Worm (Caenorhabditis elegans): ENCODE measurements around the gene ZK643.5.

Gene ZK643.5

ce11 chrIII:8983135-8983534 lies 27.1 kb upstream of the ZK643.5 start:
- no peak for TF ChIP-seq ham-2 (GFP tag; optimal IDR thresholded peaks at IDR 0.05)
- no peak for TF ChIP-seq drap-1 (GFP tag; optimal IDR thresholded peaks at IDR 0.05)
- TF ChIP-seq nhr-28 (tag; optimal IDR thresholded peaks at IDR 0.05) = no peak
- TF ChIP-seq pha-4 (tag; optimal IDR thresholded peaks at IDR 0.05) = no peak
- no peak for TF ChIP-seq mab-5 (tag; optimal IDR thresholded peaks at IDR 0.05)
- no peak for TF ChIP-seq mep-1 (tag; optimal IDR thresholded peaks at IDR 0.05)
- no peak for TF ChIP-seq ceh-43 (GFP tag; optimal IDR thresholded peaks at IDR 0.05)
- no peak for TF ChIP-seq ztf-11 (tag; optimal IDR thresholded peaks at IDR 0.05)
- TF ChIP-seq bed-3 (GFP tag; optimal IDR thresholded peaks at IDR 0.05) = no peak
- TF ChIP-seq cnd-1 (tag; optimal IDR thresholded peaks at IDR 0.05) = no peak
- TF ChIP-seq unc-39 (tag; optimal IDR thresholded peaks at IDR 0.05) = no peak
- no peak for TF ChIP-seq M03D4.4 (tag; optimal IDR thresholded peaks at IDR 0.05)
- no peak for TF ChIP-seq snpc-4 (tag; optimal IDR thresholded peaks at IDR 0.05)
- TF ChIP-seq sem-2 (GFP tag; optimal IDR thresholded peaks at IDR 0.05) = no peak
- no peak for TF ChIP-seq mls-2 (tag; optimal IDR thresholded peaks at IDR 0.05)

- TF ChIP-seq lsy-2 (tag; optimal IDR thresholded peaks at IDR 0.05) = peak; percentile 29
- TF ChIP-seq lin-32 (GFP tag; optimal IDR thresholded peaks at IDR 0.05) = no peak
- TF ChIP-seq ces-1 (GFP tag; optimal IDR thresholded peaks at IDR 0.05) = peak; percentile 97
Measured at ce11 chrIII:8981847-8982479, 26.0 kb upstream of the ZK643.5 start, which contains the start of gene pde-2. Gene pde-2 (minus strand): TSS chrIII:8981897.

- TF ChIP-seq elt-1 (tag; optimal IDR thresholded peaks at IDR 0.05; ENCODE audit: borderline replicate concordance, insufficient read depth) (no peak), sem-2 (GFP tag; optimal IDR thresholded peaks at IDR 0.05) (no peak), ceh-83 (GFP tag; optimal IDR thresholded peaks at IDR 0.05) (no peak), flh-1 (GFP tag; optimal IDR thresholded peaks at IDR 0.05) (no peak), mls-2 (tag; optimal IDR thresholded peaks at IDR 0.05) (no peak), nhr-237 (tag; optimal IDR thresholded peaks at IDR 0.05) (no peak), ceh-39 (tag; optimal IDR thresholded peaks at IDR 0.05) (no peak), unc-120 (tag; optimal IDR thresholded peaks at IDR 0.05; ENCODE audit: poor library complexity, severe bottlenecking) (no peak), nhr-12 (tag; optimal IDR thresholded peaks at IDR 0.05) (no peak), hlh-1 (tag; optimal IDR thresholded peaks at IDR 0.05) (no peak)
Measured at ce11 chrIII:8980892-8981291, 24.9 kb upstream of the ZK643.5 start.

- no peak for TF ChIP-seq lin-13 (tag; optimal IDR thresholded peaks at IDR 0.05)
- TF ChIP-seq unc-39 (tag; optimal IDR thresholded peaks at IDR 0.05) = no peak
- no peak for TF ChIP-seq lin-32 (GFP tag; optimal IDR thresholded peaks at IDR 0.05)
- TF ChIP-seq bed-3 (GFP tag; optimal IDR thresholded peaks at IDR 0.05) = no peak
- no peak for TF ChIP-seq cnd-1 (tag; optimal IDR thresholded peaks at IDR 0.05)
- no peak for TF ChIP-seq nhr-28 (tag; optimal IDR thresholded peaks at IDR 0.05)
- TF ChIP-seq snpc-4 (tag; optimal IDR thresholded peaks at IDR 0.05) = no peak
- no peak for TF ChIP-seq nhr-76 (tag; optimal IDR thresholded peaks at IDR 0.05)
- TF ChIP-seq mab-5 (tag; optimal IDR thresholded peaks at IDR 0.05) = no peak
- no peak for TF ChIP-seq ces-1 (GFP tag; optimal IDR thresholded peaks at IDR 0.05)
- TF ChIP-seq lsy-2 (tag; optimal IDR thresholded peaks at IDR 0.05) = no peak
- TF ChIP-seq sptf-1 (tag; optimal IDR thresholded peaks at IDR 0.05) = no peak
- TF ChIP-seq ceh-43 (GFP tag; optimal IDR thresholded peaks at IDR 0.05) = no peak
- no peak for TF ChIP-seq mls-2 (tag; optimal IDR thresholded peaks at IDR 0.05)
- TF ChIP-seq ham-2 (GFP tag; optimal IDR thresholded peaks at IDR 0.05) = no peak
- TF ChIP-seq elt-3 (tag; optimal IDR thresholded peaks at IDR 0.05) = no peak
Measured at ce11 chrIII:8978512-8979352, 22.7 kb upstream of the ZK643.5 start.

- TF ChIP-seq zip-8 (tag; optimal IDR thresholded peaks at IDR 0.05) (no peak), unc-120 (tag; optimal IDR thresholded peaks at IDR 0.05; ENCODE audit: poor library complexity, severe bottlenecking) (no peak), snpc-4 (tag; optimal IDR thresholded peaks at IDR 0.05) (no peak), ces-1 (GFP tag; optimal IDR thresholded peaks at IDR 0.05) (no peak), unc-62 (GFP tag; optimal IDR thresholded peaks at IDR 0.05) (no peak), drap-1 (GFP tag; optimal IDR thresholded peaks at IDR 0.05) (no peak)
Measured at ce11 chrIII:8974835-8975234, 18.8 kb upstream of the ZK643.5 start.
